Worm (Caenorhabditis elegans) whole organism, mixed stage, embryonic: ENCODE data around the gene ent-5.

Experiments used
- ceh-83 ChIP-seq: fragments of 200-800 bp; sonication (Bioruptor generic); optimal IDR thresholded peaks from 2 replicates; lab custom pipeline; 2018; ENCODE audit warnings: mild to moderate bottlenecking, missing genetic modification characterization, missing compliant biosample characterization
- elt-3 ChIP-seq: fragments of 150-350 bp; optimal IDR thresholded peaks from 2 replicates; lab custom pipeline; 2014; ENCODE audit warnings: missing biosample characterization, missing genetic modification characterization
- flh-1 ChIP-seq: fragments of 200-800 bp; sonication (Bioruptor generic); optimal IDR thresholded peaks from 2 replicates; lab custom pipeline; 2018; ENCODE audit warnings: mild to moderate bottlenecking, missing genetic modification characterization, moderate library complexity, missing compliant biosample characterization
- nhr-12 ChIP-seq: fragments of 150-350 bp; optimal IDR thresholded peaks from 2 replicates; lab custom pipeline; 2014; ENCODE audit warnings: missing biosample characterization, missing genetic modification characterization
- nhr-237 ChIP-seq: fragments of 150-350 bp; optimal IDR thresholded peaks from 2 replicates; lab custom pipeline; 2014; ENCODE audit warnings: missing biosample characterization, missing genetic modification characterization
- nhr-28 ChIP-seq: fragments of 150-350 bp; optimal IDR thresholded peaks from 2 replicates; lab custom pipeline; 2014; ENCODE audit warnings: missing biosample characterization, missing genetic modification characterization
- ztf-11 ChIP-seq: fragments of 150-350 bp; optimal IDR thresholded peaks from 2 replicates; lab custom pipeline; 2014; ENCODE audit warnings: missing biosample characterization, missing genetic modification characterization

- no peak for TF ChIP-seq ztf-11 (tag; lab: Kevin White, UChicago)
- TF ChIP-seq flh-1 (GFP tag; lab: Kevin White, UChicago), result no peak
- no peak for TF ChIP-seq elt-3
- no peak for TF ChIP-seq nhr-12
- TF ChIP-seq ceh-83, result no peak
- no peak for TF ChIP-seq nhr-237 (tag; lab: Kevin White, UChicago)
- no peak for TF ChIP-seq nhr-28 (tag; lab: Kevin White, UChicago)
Observed at ce11 chrX:4647104-4647503, 1.9 kb downstream of the ent-5 start, which contains the start of gene C46C11.4.
